Worm (Caenorhabditis elegans) whole organism, young adult: ENCODE data around the gene srg-69.
A peak's percentile ranks its signal among the peaks of the same experiment; 100 is the strongest.

Experiments
- B0019.2 ChIP-seq: fragments of 200-800 bp; sonication (Bioruptor generic); conservative IDR thresholded peaks from 2 replicates; pipeline ENCODE4 v1.3.6; 2022; ENCODE audit warnings: missing genetic modification reagents, missing genetic modification characterization, missing compliant biosample characterization
- D2030.7 ChIP-seq: fragments of 200-800 bp; sonication (Bioruptor generic); IDR thresholded peaks from 2 replicates; pipeline ENCODE4 v1.3.6; 2022; ENCODE audit warnings: missing genetic modification reagents, missing genetic modification characterization, missing compliant biosample characterization
- F10E7.11 ChIP-seq: sonication (generic microtip); optimal IDR thresholded peaks from 2 replicates; lab custom pipeline; 2017; ENCODE audit warnings: mild to moderate bottlenecking, missing genetic modification characterization, moderate library complexity, missing compliant biosample characterization
- F22D6.2 ChIP-seq: sonication (generic microtip); optimal IDR thresholded peaks from 2 replicates; lab custom pipeline; 2016; ENCODE audit warnings: mild to moderate bottlenecking, missing genetic modification characterization, missing compliant biosample characterization
- F33H1.4 ChIP-seq: fragments of 200-800 bp; sonication (Bioruptor generic); IDR thresholded peaks from 2 replicates; pipeline ENCODE4 v1.3.6; 2022; ENCODE audit warnings: missing genetic modification reagents, missing genetic modification characterization, missing compliant biosample characterization
- F37B4.10 ChIP-seq: fragments of 200-800 bp; sonication (Bioruptor generic); IDR thresholded peaks from 2 replicates; pipeline ENCODE4 v1.3.6; 2022; ENCODE audit warnings: missing genetic modification characterization, missing compliant biosample characterization
- F39B2.1 ChIP-seq: fragments of 200-800 bp; sonication (Bioruptor generic); IDR thresholded peaks from 2 replicates; pipeline ENCODE4 v1.3.6; 2022; ENCODE audit warnings: missing genetic modification reagents, missing genetic modification characterization, missing compliant biosample characterization
- K12H6.12 ChIP-seq: fragments of 200-800 bp; sonication (Bioruptor generic); optimal IDR thresholded peaks from 2 replicates; lab custom pipeline; 2018; ENCODE audit warnings: mild to moderate bottlenecking, missing genetic modification characterization, missing compliant biosample characterization
- T26A5.8 ChIP-seq: sonication (generic microtip); optimal IDR thresholded peaks from 2 replicates; lab custom pipeline; 2016; ENCODE audit warnings: missing genetic modification characterization, missing compliant biosample characterization
- Y67H2A.10 ChIP-seq: fragments of 200-800 bp; sonication (Bioruptor generic); conservative IDR thresholded peaks from 2 replicates; pipeline ENCODE4 v1.3.6; 2022; ENCODE audit warnings: missing genetic modification reagents, missing genetic modification characterization, missing compliant biosample characterization
- akir-1 ChIP-seq: fragments of 200-800 bp; sonication (Bioruptor generic); optimal IDR thresholded peaks from 2 replicates; lab custom pipeline; 2018; ENCODE audit warnings: mild to moderate bottlenecking, missing genetic modification characterization, moderate library complexity, missing compliant biosample characterization
- aptf-2 ChIP-seq: fragments of 200-800 bp; sonication (Bioruptor generic); conservative IDR thresholded peaks from 2 replicates; pipeline ENCODE4 v1.3.6; 2022; ENCODE audit warnings: missing genetic modification reagents, missing genetic modification characterization, missing compliant biosample characterization
- aptf-3 ChIP-seq: fragments of 200-800 bp; sonication (Bioruptor generic); IDR thresholded peaks from 2 replicates; pipeline ENCODE4 v1.3.6; 2022; ENCODE audit warnings: missing genetic modification characterization, missing compliant biosample characterization
- attf-3 ChIP-seq: fragments of 200-800 bp; sonication (Bioruptor generic); conservative IDR thresholded peaks from 2 replicates; pipeline ENCODE4 v1.3.6; 2022; ENCODE audit warnings: missing genetic modification reagents, missing genetic modification characterization, missing compliant biosample characterization
- attf-5 ChIP-seq: fragments of 200-800 bp; sonication (Bioruptor generic); optimal IDR thresholded peaks from 2 replicates; lab custom pipeline; 2018; ENCODE audit warnings: mild to moderate bottlenecking, missing genetic modification characterization, missing compliant biosample characterization
- attf-6 ChIP-seq: fragments of 200-800 bp; sonication (Bioruptor generic); IDR thresholded peaks from 2 replicates; pipeline ENCODE4 v1.3.6; 2022; ENCODE audit warnings: missing genetic modification reagents, missing genetic modification characterization, missing compliant biosample characterization
- cebp-1 ChIP-seq, 2 experiments: fragments of 200-800 bp in 1 of 2; sonication (Bioruptor generic) in 1 of 2; sonication (generic microtip) in 1 of 2; IDR thresholded peaks in 1 of 2; optimal IDR thresholded peaks in 1 of 2; 2 replicates each; pipeline versions ENCODE4 v1.3.6 to Lab custom; 2017 to 2022; ENCODE audit warnings: missing compliant biosample characterization in 2 of 2, missing genetic modification characterization in 2 of 2, mild to moderate bottlenecking in 1 of 2, missing genetic modification reagents in 1 of 2, moderate library complexity in 1 of 2
- ceh-40 ChIP-seq: fragments of 200-800 bp; sonication (Bioruptor generic); IDR thresholded peaks from 2 replicates; pipeline ENCODE4 v1.3.6; 2022; ENCODE audit warnings: missing genetic modification characterization, missing compliant biosample characterization
- fkh-3 ChIP-seq: sonication (generic microtip); optimal IDR thresholded peaks from 2 replicates; lab custom pipeline; 2016; ENCODE audit warnings: mild to moderate bottlenecking, missing genetic modification characterization, missing compliant biosample characterization
- gei-17 ChIP-seq: fragments of 200-800 bp; sonication (Bioruptor generic); optimal IDR thresholded peaks from 2 replicates; lab custom pipeline; 2018; ENCODE audit warnings: mild to moderate bottlenecking, missing genetic modification characterization, missing compliant biosample characterization
- hsf-1 ChIP-seq: fragments of 200-800 bp; sonication (Bioruptor generic); IDR thresholded peaks from 2 replicates; pipeline ENCODE4 v1.3.6; 2022; ENCODE audit warnings: missing genetic modification reagents, missing genetic modification characterization, missing compliant biosample characterization
- lin-35 ChIP-seq, 3 experiments: fragments of 150-350 bp in 2 of 3; sonication (generic microtip) in 1 of 3; optimal IDR thresholded peaks; 2 replicates each; lab custom pipeline; 2014 to 2018; ENCODE audit warnings: missing biosample characterization in 3 of 3, missing genetic modification characterization in 3 of 3, missing genetic modification reagents in 3 of 3
- lin-54 ChIP-seq: fragments of 200-800 bp; sonication (Bioruptor generic); optimal IDR thresholded peaks from 2 replicates; lab custom pipeline; 2018; ENCODE audit warnings: mild to moderate bottlenecking, missing genetic modification characterization, missing compliant biosample characterization
- madf-10 ChIP-seq: sonication (generic microtip); optimal IDR thresholded peaks from 2 replicates; lab custom pipeline; 2016; ENCODE audit warnings: mild to moderate bottlenecking, missing genetic modification characterization, missing compliant biosample characterization
- madf-6 ChIP-seq: fragments of 200-800 bp; sonication (Bioruptor generic); IDR thresholded peaks from 2 replicates; pipeline ENCODE4 v1.3.6; 2022; ENCODE audit warnings: missing genetic modification reagents, missing genetic modification characterization, missing compliant biosample characterization
- madf-8 ChIP-seq: fragments of 200-800 bp; sonication (Bioruptor generic); conservative IDR thresholded peaks from 2 replicates; pipeline ENCODE4 v1.3.6; 2022; ENCODE audit warnings: missing genetic modification reagents, missing genetic modification characterization, missing compliant biosample characterization
- mcd-1 ChIP-seq: fragments of 200-800 bp; sonication (Bioruptor generic); IDR thresholded peaks from 2 replicates; pipeline ENCODE4 v1.3.6; 2022; ENCODE audit warnings: missing genetic modification reagents, missing genetic modification characterization, missing compliant biosample characterization
- nfya-2 ChIP-seq: fragments of 200-800 bp; sonication (Bioruptor generic); IDR thresholded peaks from 2 replicates; pipeline ENCODE4 v1.3.6; 2022; ENCODE audit warnings: missing genetic modification reagents, missing genetic modification characterization, missing compliant biosample characterization
- nhr-120 ChIP-seq: fragments of 200-800 bp; sonication (Bioruptor generic); IDR thresholded peaks from 2 replicates; pipeline ENCODE4 v1.3.6; 2022; ENCODE audit warnings: missing genetic modification characterization, missing compliant biosample characterization
- nhr-80 ChIP-seq: sonication (generic microtip); optimal IDR thresholded peaks from 2 replicates; lab custom pipeline; 2016; ENCODE audit warnings: missing genetic modification characterization, missing compliant biosample characterization
- nhr-90 ChIP-seq: sonication (generic microtip); optimal IDR thresholded peaks from 2 replicates; lab custom pipeline; 2016; ENCODE audit warnings: missing genotype, mild to moderate bottlenecking, missing genetic modification characterization, missing compliant biosample characterization
- rpc-1 ChIP-seq, 2 experiments: fragments of 150-350 bp in 1 of 2; sonication (generic microtip) in 1 of 2; optimal IDR thresholded peaks; 2 replicates each; lab custom pipeline; 2014 to 2018; ENCODE audit warnings: missing biosample characterization in 1 of 2, missing genetic modification characterization in 1 of 2, missing genetic modification reagents in 1 of 2, missing genotype in 1 of 2
- sdz-38 ChIP-seq: sonication (generic microtip); optimal IDR thresholded peaks from 2 replicates; lab custom pipeline; 2016; ENCODE audit warnings: missing genotype, missing genetic modification characterization, missing compliant biosample characterization
- snpc-1.1 ChIP-seq: sonication (generic microtip); optimal IDR thresholded peaks from 2 replicates; lab custom pipeline; 2017; ENCODE audit warnings: missing genetic modification characterization, mild to moderate bottlenecking, missing compliant biosample characterization, antibody characterized with exemption, moderate library complexity, missing genotype, missing genetic modification reagents; ENCODE audit not compliant: insufficient read depth
- snpc-3.4 ChIP-seq: sonication (generic microtip); optimal IDR thresholded peaks from 2 replicates; lab custom pipeline; 2017; ENCODE audit warnings: missing genetic modification characterization, mild to moderate bottlenecking, missing compliant biosample characterization, antibody characterized with exemption, moderate library complexity, missing genotype, missing genetic modification reagents
- somi-1 ChIP-seq: fragments of 200-800 bp; sonication (Bioruptor generic); optimal IDR thresholded peaks from 2 replicates; lab custom pipeline; 2018; ENCODE audit warnings: mild to moderate bottlenecking, missing genetic modification characterization, missing compliant biosample characterization
- tbx-9 ChIP-seq: sonication (generic microtip); optimal IDR thresholded peaks from 2 replicates; lab custom pipeline; 2016; ENCODE audit warnings: borderline replicate concordance, missing genetic modification characterization, inconsistent platforms, missing compliant biosample characterization
- tlf-1 ChIP-seq: fragments of 200-800 bp; sonication (Bioruptor generic); optimal IDR thresholded peaks from 2 replicates; lab custom pipeline; 2018; ENCODE audit warnings: mild to moderate bottlenecking, missing genetic modification characterization, missing compliant biosample characterization
- xnd-1 ChIP-seq: sonication (generic microtip); optimal IDR thresholded peaks from 2 replicates; lab custom pipeline; 2016; ENCODE audit warnings: missing genotype, missing genetic modification reagents, missing genetic modification characterization, missing compliant biosample characterization
- zim-3 ChIP-seq: sonication (generic microtip); optimal IDR thresholded peaks from 2 replicates; lab custom pipeline; 2017; ENCODE audit warnings: mild to moderate bottlenecking, missing genetic modification characterization, moderate library complexity, missing compliant biosample characterization
- ztf-28 ChIP-seq: fragments of 200-800 bp; sonication (Bioruptor generic); IDR thresholded peaks from 2 replicates; pipeline ENCODE4 v1.3.6; 2022; ENCODE audit warnings: missing genetic modification reagents, missing genetic modification characterization, missing compliant biosample characterization
- ztf-6 ChIP-seq: fragments of 200-800 bp; sonication (Bioruptor generic); IDR thresholded peaks from 2 replicates; pipeline ENCODE4 v1.3.6; 2022; ENCODE audit warnings: missing genetic modification reagents, missing genetic modification characterization, missing compliant biosample characterization

The srg-69 gene

DNA sequence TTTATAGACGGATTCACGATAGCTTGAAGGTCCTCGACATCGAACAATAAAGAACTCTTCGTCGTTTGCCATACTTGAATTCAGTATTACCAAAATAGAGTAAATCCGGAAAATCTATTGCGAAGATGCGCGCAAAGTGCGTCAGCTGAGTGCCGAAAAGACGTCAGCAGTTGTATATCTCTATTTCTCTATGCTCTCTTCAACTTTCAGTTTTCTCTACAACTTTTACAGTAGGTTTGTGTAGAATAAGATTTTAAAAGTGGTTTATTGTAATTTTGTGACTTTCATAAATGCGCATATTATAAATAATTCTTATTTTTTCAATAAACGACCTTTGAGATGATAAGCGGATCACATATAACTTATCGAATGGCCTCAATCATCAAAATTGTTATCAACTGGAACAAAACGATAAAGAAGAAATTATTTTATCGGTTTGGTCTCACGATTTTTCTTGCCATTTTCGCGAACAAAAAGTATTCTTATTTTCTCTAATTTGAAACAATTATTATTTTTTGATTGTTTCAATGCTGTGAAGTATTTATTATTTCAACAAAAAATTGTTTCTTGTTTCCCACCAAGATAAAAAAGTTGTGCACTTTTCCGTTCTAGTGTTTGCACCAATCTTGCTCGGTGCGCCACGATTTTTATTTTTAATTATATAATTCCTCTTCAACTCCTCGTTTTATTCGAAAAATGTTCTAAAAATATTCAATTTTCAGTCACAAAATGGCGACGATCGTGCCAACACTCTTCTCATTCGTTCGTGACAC lies 18.0 kb downstream of the srg-69 start, which contains the start of the genes agt-2 and F09E5.3 (continued):
- TF ChIP-seq somi-1 (GFP tag; lab: Kevin White, UChicago) (peak; percentile 19), D2030.7 (GFP tag; lab: Robert Waterston, UW) (0 out of 2 replicates have a peak, but pooled peaks have one; percentile 55), mcd-1 (GFP tag; lab: Robert Waterston, UW) (peak; percentile 82), F39B2.1 (GFP tag; lab: Robert Waterston, UW) (no peak), lin-35 (GFP tag; optimal IDR thresholded peaks at IDR 0.05; lab: Kevin White, UChicago) (peak in 2 of 3 experiments; percentile 72 to 91), akir-1 (GFP tag; lab: Kevin White, UChicago) (no peak), K12H6.12 (tag; lab: Kevin White, UChicago) (peak; percentile 75), attf-3 (GFP tag; lab: Robert Waterston, UW) (peak; percentile 59), F33H1.4 (GFP tag; lab: Robert Waterston, UW) (peak; percentile 53), cebp-1 (GFP tag; IDR thresholded peaks at IDR 0.05; lab: Robert Waterston, UW) (no peak), cebp-1 (tag; optimal IDR thresholded peaks at IDR 0.05; lab: Kevin White, UChicago) (peak; percentile 84), attf-5 (peak; percentile 92), madf-6 (GFP tag; lab: Robert Waterston, UW) (peak; percentile 82), nfya-2 (GFP tag; lab: Robert Waterston, UW) (no peak)

DNA sequence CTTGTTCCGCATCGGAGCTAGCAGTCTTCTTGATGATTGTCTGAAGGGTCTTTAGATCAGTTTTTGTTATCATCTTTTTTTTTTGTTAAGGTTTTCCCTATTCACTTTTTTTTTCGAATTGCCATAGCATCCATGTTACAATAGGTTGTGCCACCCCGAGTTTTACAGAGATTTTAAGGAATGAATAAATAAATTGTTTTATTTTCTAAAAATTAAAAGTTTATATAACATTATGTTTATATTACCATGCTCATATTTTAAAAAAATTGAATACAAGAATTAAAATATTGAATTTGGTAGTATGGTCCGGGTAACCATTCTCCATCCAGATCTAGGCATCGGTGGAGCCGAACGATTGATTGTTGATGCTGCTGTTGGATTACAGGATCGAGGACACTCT lies 19.5 kb downstream of the srg-69 start, which contains the start of gene algn-2:
TSS of gene algn-2 (plus strand) at position 301 of the 400 bp plus-strand sequence.
- TF ChIP-seq ztf-28 (GFP tag; lab: Robert Waterston, UW): no peak
- no peak for TF ChIP-seq akir-1 (GFP tag; lab: Kevin White, UChicago)
- no peak for TF ChIP-seq lin-54
- no peak for TF ChIP-seq rpc-1 (optimal IDR thresholded peaks at IDR 0.05; lab: Kevin White, UChicago)
- TF ChIP-seq rpc-1 (tag; optimal IDR thresholded peaks at IDR 0.05; lab: Kevin White, UChicago): no peak
- TF ChIP-seq nhr-90 (tag; lab: Kevin White, UChicago): no peak
- TF ChIP-seq fkh-3: no peak
- no peak for TF ChIP-seq xnd-1 (tag; lab: Kevin White, UChicago)
- no peak for TF ChIP-seq attf-6 (GFP tag; lab: Robert Waterston, UW)
- TF ChIP-seq snpc-3.4 (tag; lab: Kevin White, UChicago): no peak
- TF ChIP-seq tbx-9 (tag; lab: Kevin White, UChicago): no peak
- no peak for TF ChIP-seq gei-17 (GFP tag; lab: Kevin White, UChicago)
- TF ChIP-seq Y67H2A.10 (GFP tag; lab: Robert Waterston, UW): no peak
- no peak for TF ChIP-seq madf-8

DNA sequence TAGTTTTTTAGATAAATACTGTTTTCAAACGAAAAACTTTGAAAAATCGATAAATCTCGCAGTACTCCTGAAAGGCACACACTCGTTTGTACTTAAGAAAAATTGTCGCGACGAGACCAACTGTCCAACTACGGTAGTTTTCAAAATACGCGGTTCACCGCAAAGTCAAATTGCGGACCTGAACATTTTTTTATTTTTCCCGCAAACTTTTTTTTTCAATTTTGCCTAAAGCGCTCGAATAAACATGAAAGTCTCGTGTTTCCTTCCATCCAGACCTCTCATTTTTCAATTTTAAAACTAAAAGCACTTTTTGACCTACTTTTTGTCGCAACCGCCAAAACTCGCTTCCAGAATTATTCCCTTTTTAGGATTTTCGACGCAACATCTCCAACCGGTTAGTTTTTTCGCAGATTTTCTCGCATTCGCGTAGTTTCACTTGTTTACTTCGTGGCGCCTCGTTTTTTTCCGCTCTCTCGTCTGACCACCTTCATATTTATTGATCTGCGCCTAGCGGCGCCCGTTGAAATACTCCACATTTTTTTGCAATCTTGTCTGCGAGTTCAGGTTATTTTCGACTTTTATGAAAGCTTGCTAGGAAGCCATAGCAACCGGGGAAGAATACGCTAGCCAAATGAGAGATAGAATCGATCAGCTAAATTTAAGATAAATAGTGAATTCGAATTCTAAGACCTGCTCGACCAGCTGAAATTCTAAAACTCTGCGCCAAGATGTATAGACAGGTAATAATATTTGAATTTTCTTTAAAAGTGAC lies 22.2 kb downstream of the srg-69 start, which contains the start of gene prdx-2:
TSS of gene prdx-2 (plus strand) at position 729 of the 772 bp plus-strand sequence.
- TF ChIP-seq snpc-1.1 (tag; lab: Kevin White, UChicago) (no peak), Y67H2A.10 (GFP tag; lab: Robert Waterston, UW) (no peak), aptf-2 (GFP tag; lab: Robert Waterston, UW) (peak; percentile 37; the same call in 1 of the 2 replicates), sdz-38 (tag; lab: Kevin White, UChicago) (no peak), F37B4.10 (GFP tag; lab: Robert Waterston, UW) (no peak), F22D6.2 (tag; lab: Kevin White, UChicago) (no peak), B0019.2 (peak; percentile 73), lin-35 (GFP tag; optimal IDR thresholded peaks at IDR 0.05; lab: Kevin White, UChicago) (no peak), hsf-1 (GFP tag; lab: Robert Waterston, UW) (peak; percentile 74), aptf-3 (GFP tag; lab: Robert Waterston, UW) (no peak), T26A5.8 (tag; lab: Kevin White, UChicago) (no peak), nhr-80 (no peak), zim-3 (no peak), ztf-6 (GFP tag; lab: Robert Waterston, UW) (no peak), F10E7.11 (tag; lab: Kevin White, UChicago) (no peak), tlf-1 (peak; percentile 81), madf-10 (no peak), nhr-120 (GFP tag; lab: Robert Waterston, UW) (no peak), D2030.7 (GFP tag; lab: Robert Waterston, UW) (peak; percentile 89), ceh-40 (GFP tag; lab: Robert Waterston, UW) (no peak)
